Worm (Caenorhabditis elegans) whole organism, L4/young adult: Measurements from ENCODE around the gene Y37D8A.16.

Experiments
- W03F9.2 ChIP-seq: fragments of 150-350 bp; optimal IDR thresholded peaks from 2 replicates; lab custom pipeline; 2014; ENCODE audit warnings: missing biosample characterization, missing genetic modification characterization
- dao-5 ChIP-seq: sonication (generic microtip); optimal IDR thresholded peaks from 2 replicates; lab custom pipeline; 2016; ENCODE audit warnings: missing genotype, missing genetic modification characterization, moderate library complexity, missing compliant biosample characterization
- him-1 ChIP-seq: sonication (generic microtip); optimal IDR thresholded peaks from 2 replicates; lab custom pipeline; 2016; ENCODE audit warnings: missing genotype, missing genetic modification reagents, missing genetic modification characterization, missing compliant biosample characterization

DNA sequence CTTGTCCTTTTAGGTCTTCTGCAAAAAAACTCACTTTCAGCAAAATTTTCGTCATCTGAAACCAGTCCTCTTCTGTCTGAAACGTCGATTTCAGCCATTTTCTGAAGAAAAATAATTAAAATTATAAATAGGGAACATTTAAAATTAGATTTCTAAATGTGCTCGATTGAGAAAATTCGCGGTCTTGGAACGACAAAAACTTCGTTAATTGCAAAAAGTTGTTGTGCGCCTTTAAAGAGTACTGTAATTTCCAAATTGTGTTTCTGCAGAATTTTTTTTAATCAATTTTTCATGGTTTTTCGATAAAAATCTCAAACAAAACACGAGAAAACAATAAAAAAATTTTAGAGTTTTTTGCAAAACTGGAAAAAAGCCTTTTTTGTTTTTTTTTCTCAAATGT, 48.4 kb upstream of the Y37D8A.16 start, which contains the start of gene ttm-1:
- TF ChIP-seq dao-5: no peak
- TF ChIP-seq him-1 (tag; lab: Kevin White, UChicago): no peak
- no peak for TF ChIP-seq W03F9.2 (tag; lab: Kevin White, UChicago)
